Worm (Caenorhabditis elegans): Measurements from ENCODE around the gene math-3.

DNA sequence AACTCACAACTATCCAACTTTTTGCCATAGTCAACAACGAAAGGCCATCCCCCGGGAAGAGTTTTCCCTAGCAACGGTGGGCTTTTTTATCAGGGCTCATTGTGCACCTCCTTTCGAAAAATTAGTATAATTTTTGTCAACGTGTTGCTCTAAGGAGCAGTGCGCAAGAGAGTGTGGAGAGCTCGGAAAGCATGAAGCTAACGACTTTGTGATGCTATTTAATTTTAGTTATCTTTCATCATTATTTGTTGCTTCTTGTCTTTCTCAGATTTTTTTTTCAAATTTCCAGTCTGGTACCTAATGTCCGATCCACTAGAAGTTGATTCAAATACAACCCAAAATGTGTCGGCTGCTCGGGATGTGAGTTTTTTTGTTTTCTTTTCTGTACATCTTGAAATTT is 41.8 kb upstream of the math-3 start, which contains the start of gene ceh-81:
- TF ChIP-seq med-1 (GFP tag; optimal IDR thresholded peaks at IDR 0.05; ENCODE audit: insufficient read depth): no peak
- no peak for TF ChIP-seq klf-2 (GFP tag; conservative IDR thresholded peaks at IDR 0.05)
- TF ChIP-seq flt-1 (GFP tag; IDR thresholded peaks at IDR 0.05): no peak
- TF ChIP-seq ztf-23 (GFP tag; IDR thresholded peaks at IDR 0.05): no peak
- no peak for TF ChIP-seq cog-1 (tag; optimal IDR thresholded peaks at IDR 0.05)
- no peak for TF ChIP-seq ref-1 (GFP tag; conservative IDR thresholded peaks at IDR 0.05)
- no peak for TF ChIP-seq ztf-29 (GFP tag; IDR thresholded peaks at IDR 0.05)

All from whole organism, midembryonic.